Fruit fly (Drosophila melanogaster) whole organism, embryonic: ENCODE measurements around the gene Muc14A.

Experiments
- ATbp ChIP-seq: fragments of 200-800 bp; sonication (Bioruptor generic); optimal IDR thresholded peaks from 2 replicates; lab custom pipeline; 2017; ENCODE audit warnings: missing biosample characterization, mild to moderate bottlenecking, missing genetic modification characterization, missing genetic modification reagents
- Ada2b ChIP-seq: fragments of 200-800 bp; sonication (Bioruptor generic); IDR thresholded peaks from 2 replicates; pipeline ENCODE4 v1.3.6; 2022; ENCODE audit warnings: missing biosample characterization, missing genetic modification characterization
- BEAF-32 ChIP-seq: fragments of 200-800 bp; sonication (Bioruptor generic); optimal IDR thresholded peaks from 3 replicates; lab custom pipeline; 2017; ENCODE audit warnings: missing biosample characterization, missing genetic modification characterization, mild to moderate bottlenecking, moderate library complexity, missing genetic modification reagents
- CG10267 ChIP-seq: fragments of 200-800 bp; sonication (Bioruptor generic); optimal IDR thresholded peaks from 2 replicates; lab custom pipeline; 2018; ENCODE audit warnings: missing biosample characterization, mild to moderate bottlenecking, missing genetic modification characterization, moderate library complexity
- CG10979 ChIP-seq: fragments of 200-800 bp; sonication (Bioruptor generic); optimal IDR thresholded peaks from 2 replicates; lab custom pipeline; 2018; ENCODE audit warnings: missing biosample characterization, mild to moderate bottlenecking, missing genetic modification characterization, moderate library complexity
- CG11560 ChIP-seq: fragments of 200-800 bp; sonication (Bioruptor generic); IDR thresholded peaks from 3 replicates; pipeline ENCODE4 v1.3.6; 2022; ENCODE audit warnings: missing biosample characterization, missing genetic modification characterization
- CG12391 ChIP-seq: fragments of 200-800 bp; sonication (Bioruptor generic); optimal IDR thresholded peaks from 3 replicates; lab custom pipeline; 2018; ENCODE audit warnings: missing biosample characterization, mild to moderate bottlenecking, missing genetic modification characterization, moderate library complexity
- CG12659 ChIP-seq: fragments of 200-800 bp; sonication (Bioruptor generic); optimal IDR thresholded peaks from 3 replicates; lab custom pipeline; 2017; ENCODE audit warnings: mild to moderate bottlenecking, missing biosample characterization, missing genetic modification reagents, missing genetic modification characterization
- CG13123 ChIP-seq: fragments of 200-800 bp; sonication (Bioruptor generic); optimal IDR thresholded peaks from 2 replicates; lab custom pipeline; 2016; ENCODE audit warnings: missing biosample characterization, missing genetic modification characterization
- CG13287 ChIP-seq: fragments of 200-800 bp; sonication (Bioruptor generic); IDR thresholded peaks from 2 replicates; pipeline ENCODE4 v1.3.6; 2022; ENCODE audit warnings: missing biosample characterization, missing genetic modification characterization; ENCODE audit not compliant: partially characterized antibody
- CG13296 ChIP-seq: fragments of 200-800 bp; sonication (Bioruptor generic); optimal IDR thresholded peaks from 3 replicates; lab custom pipeline; 2018; ENCODE audit warnings: missing biosample characterization, mild to moderate bottlenecking, missing genetic modification characterization
- CG15514 ChIP-seq: fragments of 200-800 bp; sonication (Bioruptor generic); optimal IDR thresholded peaks from 3 replicates; lab custom pipeline; 2017; ENCODE audit warnings: missing biosample characterization, missing genetic modification characterization, mild to moderate bottlenecking, moderate library complexity, missing genetic modification reagents
- CG17186 ChIP-seq: fragments of 200-800 bp; sonication (Bioruptor generic); optimal IDR thresholded peaks from 3 replicates; lab custom pipeline; 2017; ENCODE audit warnings: missing biosample characterization, missing genetic modification reagents, missing genetic modification characterization
- CG2129 ChIP-seq: fragments of 200-800 bp; sonication (Bioruptor generic); IDR thresholded peaks from 2 replicates; pipeline ENCODE4 v1.3.6; 2022; ENCODE audit warnings: missing biosample characterization, missing genetic modification characterization; ENCODE audit not compliant: partially characterized antibody
- CG2712 ChIP-seq: fragments of 200-800 bp; optimal IDR thresholded peaks from 3 replicates; lab custom pipeline; 2019; ENCODE audit warnings: missing biosample characterization, mild to moderate bottlenecking, missing genetic modification characterization, moderate library complexity
- CG31365 ChIP-seq: fragments of 200-800 bp; sonication (Bioruptor generic); optimal IDR thresholded peaks from 2 replicates; lab custom pipeline; 2018; ENCODE audit warnings: missing biosample characterization, mild to moderate bottlenecking, missing genetic modification characterization
- CG3995 ChIP-seq: fragments of 200-800 bp; sonication (Bioruptor generic); optimal IDR thresholded peaks from 3 replicates; lab custom pipeline; 2016; ENCODE audit warnings: missing biosample characterization, missing genetic modification characterization
- CG42726 ChIP-seq: fragments of 200-800 bp; sonication (Bioruptor generic); IDR thresholded peaks from 2 replicates; pipeline ENCODE4 v1.3.6; 2022; ENCODE audit warnings: missing biosample characterization, missing genetic modification characterization; ENCODE audit not compliant: partially characterized antibody
- CG6854 ChIP-seq: fragments of 200-800 bp; sonication (Bioruptor generic); optimal IDR thresholded peaks from 3 replicates; lab custom pipeline; 2017; ENCODE audit warnings: missing biosample characterization, mild to moderate bottlenecking, missing genetic modification characterization
- CoRest ChIP-seq: fragments of 200-800 bp; sonication (Bioruptor generic); optimal IDR thresholded peaks from 3 replicates; lab custom pipeline; 2018; ENCODE audit warnings: missing biosample characterization, mild to moderate bottlenecking, missing genetic modification characterization, moderate library complexity
- Deaf1 ChIP-seq: fragments of 200-800 bp; optimal IDR thresholded peaks from 3 replicates; lab custom pipeline; 2019; ENCODE audit warnings: missing biosample characterization, mild to moderate bottlenecking, missing genetic modification characterization, moderate library complexity
- Dll ChIP-seq: fragments of 200-800 bp; sonication (Bioruptor generic); IDR thresholded peaks from 4 replicates; pipeline ENCODE4 v1.3.6; 2022; ENCODE audit warnings: missing biosample characterization, missing genetic modification characterization; ENCODE audit not compliant: partially characterized antibody
- Doc3 ChIP-seq: fragments of 200-800 bp; sonication (Bioruptor generic); IDR thresholded peaks from 3 replicates; pipeline ENCODE4 v1.3.6; 2022; ENCODE audit warnings: missing biosample characterization, missing genetic modification characterization; ENCODE audit not compliant: partially characterized antibody
- Dref ChIP-seq: fragments of 200-800 bp; sonication (Bioruptor generic); IDR thresholded peaks from 2 replicates; pipeline ENCODE4 v1.3.6; 2022; ENCODE audit warnings: missing biosample characterization, missing genetic modification characterization
- Ets65A ChIP-seq: fragments of 200-800 bp; sonication (Bioruptor generic); peaks from one replicate; lab custom pipeline; 2016; ENCODE audit warnings: missing biosample characterization, missing genetic modification characterization
- Ets97D ChIP-seq: fragments of 200-800 bp; sonication (Bioruptor generic); optimal IDR thresholded peaks from 3 replicates; lab custom pipeline; 2016; ENCODE audit warnings: missing biosample characterization, missing genetic modification characterization
- HmgZ ChIP-seq: fragments of 200-800 bp; sonication (Bioruptor generic); optimal IDR thresholded peaks from 2 replicates; lab custom pipeline; 2018; ENCODE audit warnings: missing biosample characterization, mild to moderate bottlenecking, missing genetic modification characterization
- MBD-R2 ChIP-seq: fragments of 200-800 bp; sonication (Bioruptor generic); IDR thresholded peaks from 2 replicates; pipeline ENCODE4 v1.3.6; 2022; ENCODE audit warnings: missing biosample characterization, missing genetic modification characterization
- Med ChIP-seq: fragments of 200-800 bp; sonication (Bioruptor generic); peaks from one replicate; lab custom pipeline; 2016; ENCODE audit warnings: missing biosample characterization, missing genetic modification characterization, mild to moderate bottlenecking, inconsistent platforms, moderate library complexity
- Opbp ChIP-seq: fragments of 200-800 bp; sonication (Bioruptor generic); IDR thresholded peaks from 3 replicates; pipeline ENCODE4 v1.3.6; 2022; ENCODE audit warnings: missing biosample characterization, missing genetic modification characterization; ENCODE audit not compliant: partially characterized antibody
- TFAM ChIP-seq: fragments of 200-800 bp; sonication (Bioruptor generic); optimal IDR thresholded peaks from 2 replicates; lab custom pipeline; 2017; ENCODE audit warnings: missing biosample characterization, missing genetic modification characterization, inconsistent platforms
- amos ChIP-seq: fragments of 200-800 bp; sonication (Bioruptor generic); IDR thresholded peaks from 2 replicates; pipeline ENCODE4 v1.3.6; 2022; ENCODE audit warnings: missing biosample characterization, missing genetic modification characterization; ENCODE audit not compliant: partially characterized antibody
- ato ChIP-seq: fragments of 200-800 bp; sonication (Bioruptor generic); IDR thresholded peaks from 2 replicates; pipeline ENCODE4 v1.3.6; 2022; ENCODE audit warnings: missing biosample characterization, missing genetic modification characterization; ENCODE audit not compliant: partially characterized antibody
- bbx ChIP-seq: fragments of 200-800 bp; sonication (Bioruptor generic); IDR thresholded peaks from 2 replicates; pipeline ENCODE4 v1.3.6; 2022; ENCODE audit warnings: missing biosample characterization, missing genetic modification characterization; ENCODE audit not compliant: partially characterized antibody
- cato ChIP-seq: fragments of 200-800 bp; sonication (Bioruptor generic); optimal IDR thresholded peaks from 2 replicates; lab custom pipeline; 2016; ENCODE audit warnings: missing biosample characterization, missing genetic modification characterization, borderline replicate concordance
- caup ChIP-seq: fragments of 200-800 bp; sonication (Bioruptor generic); optimal IDR thresholded peaks from 3 replicates; lab custom pipeline; 2017; ENCODE audit warnings: missing biosample characterization, mild to moderate bottlenecking, missing genetic modification characterization, moderate library complexity; ENCODE audit not compliant: severe bottlenecking
- cwo ChIP-seq: fragments of 200-800 bp; sonication (Bioruptor generic); optimal IDR thresholded peaks from 3 replicates; lab custom pipeline; 2017; ENCODE audit warnings: missing biosample characterization, missing genetic modification characterization, mild to moderate bottlenecking, moderate library complexity, missing genetic modification reagents
- gro ChIP-seq: fragments of 200-800 bp; sonication (Bioruptor generic); optimal IDR thresholded peaks from 2 replicates; lab custom pipeline; 2016; ENCODE audit warnings: missing biosample characterization, missing genetic modification characterization
- hb ChIP-seq: fragments of 200-800 bp; sonication (Bioruptor generic); IDR thresholded peaks from 3 replicates; pipeline ENCODE4 v1.3.6; 2022; ENCODE audit warnings: missing biosample characterization, missing genetic modification characterization; ENCODE audit not compliant: partially characterized antibody
- jing ChIP-seq: fragments of 200-800 bp; sonication (Bioruptor generic); optimal IDR thresholded peaks from 2 replicates; lab custom pipeline; 2018; ENCODE audit warnings: missing biosample characterization, mild to moderate bottlenecking, missing genetic modification characterization
- knrl ChIP-seq: fragments of 200-800 bp; sonication (Bioruptor generic); IDR thresholded peaks from 3 replicates; pipeline ENCODE4 v1.3.6; 2022; ENCODE audit warnings: missing biosample characterization, missing genetic modification characterization; ENCODE audit not compliant: partially characterized antibody
- mam ChIP-seq: fragments of 200-800 bp; sonication (Bioruptor generic); optimal IDR thresholded peaks from 3 replicates; lab custom pipeline; 2016; ENCODE audit warnings: missing biosample characterization, missing genetic modification characterization
- mld ChIP-seq: fragments of 200-800 bp; sonication (Bioruptor generic); IDR thresholded peaks from 3 replicates; pipeline ENCODE4 v1.3.6; 2022; ENCODE audit warnings: missing biosample characterization, missing genetic modification characterization; ENCODE audit not compliant: partially characterized antibody
- row ChIP-seq: fragments of 200-800 bp; sonication (Bioruptor generic); IDR thresholded peaks from 3 replicates; pipeline ENCODE4 v1.3.6; 2022; ENCODE audit warnings: missing biosample characterization, missing genetic modification characterization
- sim ChIP-seq: fragments of 200-800 bp; sonication (Bioruptor generic); IDR thresholded peaks from 2 replicates; pipeline ENCODE4 v1.3.6; 2022; ENCODE audit warnings: missing biosample characterization, missing genetic modification characterization
- slbo ChIP-seq: fragments of 200-800 bp; sonication (Bioruptor generic); IDR thresholded peaks from 2 replicates; pipeline ENCODE4 v1.3.6; 2022; ENCODE audit warnings: missing biosample characterization, missing genetic modification characterization
- trem ChIP-seq: fragments of 200-800 bp; optimal IDR thresholded peaks from 3 replicates; lab custom pipeline; 2019; ENCODE audit warnings: missing biosample characterization, mild to moderate bottlenecking, missing genetic modification characterization, moderate library complexity

The Muc14A gene

DNA sequence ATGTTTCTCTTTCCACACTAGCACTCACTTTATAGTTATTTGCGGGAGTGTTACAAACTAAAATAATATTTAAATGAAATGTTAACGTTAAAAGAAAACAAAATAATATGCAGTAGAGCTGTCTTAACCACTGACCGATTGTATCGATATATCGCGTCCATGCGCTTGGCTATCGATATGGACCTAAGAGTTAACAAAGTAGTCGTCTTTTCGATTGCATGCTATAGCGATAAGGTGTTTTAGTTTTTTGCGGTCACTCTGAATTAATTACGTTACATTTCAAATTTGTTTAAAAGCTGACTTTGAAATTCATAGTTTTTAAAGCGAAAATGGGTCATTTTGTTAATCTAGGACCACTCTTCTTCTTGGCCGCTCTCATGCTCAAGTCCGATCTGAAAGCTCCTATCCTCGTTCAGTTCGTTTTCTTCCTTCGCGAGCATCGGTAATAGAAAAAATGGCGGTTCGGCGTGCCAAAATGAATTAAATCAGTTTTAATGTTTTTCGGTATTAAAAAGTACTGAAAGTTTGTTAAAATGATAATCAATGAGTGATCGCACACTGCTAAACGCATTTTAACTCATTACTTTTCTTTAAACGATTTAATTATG lies 64.6 kb downstream of the Muc14A start, which contains the start of gene Nipsnap (continued):
- TF ChIP-seq knrl (peak; percentile 95), Doc3 (GFP tag; lab: Robert Waterston, UW) (peak; percentile 91), mam (GFP tag; lab: Kevin White, UChicago) (no peak), CG2129 (GFP tag; lab: Robert Waterston, UW) (peak; percentile 82), amos (peak; percentile 98), CG11560 (tag; lab: Robert Waterston, UW) (peak; percentile 88; the same call in 1 of the 3 replicates), Med (GFP tag; lab: Kevin White, UChicago) (peak; percentile 61), caup (GFP tag; lab: Kevin White, UChicago) (peak; percentile 7), CG13287 (GFP tag; lab: Robert Waterston, UW) (peak; percentile 96), Ada2b (GFP tag; lab: Robert Waterston, UW) (no peak), CG17186 (GFP tag; lab: Kevin White, UChicago) (peak; percentile 14), hb (peak; percentile 98), Deaf1 (tag; lab: Kevin White, UChicago) (no peak), mld (peak; percentile 98), CG12659 (GFP tag; lab: Kevin White, UChicago) (peak; percentile 54), CG2712 (tag; lab: Kevin White, UChicago) (peak; percentile 41), row (GFP tag; lab: Robert Waterston, UW) (peak; percentile 45; the same call in 2 of the 3 replicates), cato (GFP tag; lab: Kevin White, UChicago) (no peak), ato (GFP tag; lab: Robert Waterston, UW) (peak; percentile 98), Dref (peak; percentile 98), CG10979 (tag; lab: Kevin White, UChicago) (no peak), CG31365 (tag; lab: Kevin White, UChicago) (no peak), jing (GFP tag; lab: Kevin White, UChicago) (no peak), CG3995 (GFP tag; lab: Kevin White, UChicago) (peak; percentile 43), slbo (GFP tag; lab: Robert Waterston, UW) (no peak), CG12391 (peak; percentile 4), Ets97D (GFP tag; lab: Kevin White, UChicago) (peak; percentile 67), CG15514 (GFP tag; lab: Kevin White, UChicago) (peak; percentile 66), TFAM (GFP tag; lab: Kevin White, UChicago) (no peak), CG13296 (GFP tag; lab: Kevin White, UChicago) (no peak), MBD-R2 (GFP tag; lab: Robert Waterston, UW) (peak; percentile 51), Dll (GFP tag; lab: Robert Waterston, UW) (peak; percentile 93), cwo (GFP tag; lab: Kevin White, UChicago) (no peak), CG42726 (GFP tag; lab: Robert Waterston, UW) (peak; percentile 96; the same call in 1 of the 2 replicates), CoRest (peak; percentile 33), CG6854 (no peak), Opbp (GFP tag; lab: Robert Waterston, UW) (peak; percentile 98), Ets65A (GFP tag; lab: Kevin White, UChicago) (peak; percentile 82), ATbp (GFP tag; lab: Kevin White, UChicago) (no peak), sim (GFP tag; lab: Robert Waterston, UW) (no peak), trem (tag; lab: Kevin White, UChicago) (peak; percentile 51), gro (GFP tag; lab: Kevin White, UChicago) (no peak), CG13123 (GFP tag; lab: Kevin White, UChicago) (peak; percentile 4), BEAF-32 (GFP tag; lab: Kevin White, UChicago) (peak; percentile 95), CG10267 (tag; lab: Kevin White, UChicago) (peak; percentile 53), HmgZ (tag; lab: Kevin White, UChicago) (peak; percentile 18), bbx (GFP tag; lab: Robert Waterston, UW) (peak; percentile 98)
